Worm (Caenorhabditis elegans) whole organism, L1 larva: Measurements from ENCODE around the gene C04C3.9.

Source experiments
- C16A3.4 ChIP-seq: fragments of 150-350 bp; optimal IDR thresholded peaks from 2 replicates; lab custom pipeline; 2014; ENCODE audit warnings: missing biosample characterization, missing genetic modification characterization
- C34B4.2 ChIP-seq: sonication (generic microtip); optimal IDR thresholded peaks from 2 replicates; lab custom pipeline; 2017; ENCODE audit warnings: mild to moderate bottlenecking, missing genetic modification characterization, missing compliant biosample characterization
- F16B12.6 ChIP-seq: fragments of 150-350 bp; optimal IDR thresholded peaks from 2 replicates; lab custom pipeline; 2014; ENCODE audit warnings: missing biosample characterization, missing genetic modification characterization
- Y116A8C.19 ChIP-seq: sonication (generic microtip); optimal IDR thresholded peaks from 2 replicates; lab custom pipeline; 2016; ENCODE audit warnings: missing compliant biosample characterization, missing genetic modification characterization, borderline replicate concordance
- ceh-63 ChIP-seq: fragments of 200-800 bp; sonication (Bioruptor generic); optimal IDR thresholded peaks from 2 replicates; lab custom pipeline; 2018; ENCODE audit warnings: mild to moderate bottlenecking, missing genetic modification characterization, missing compliant biosample characterization
- ceh-8 ChIP-seq: fragments of 200-800 bp; sonication (Bioruptor generic); optimal IDR thresholded peaks from 2 replicates; lab custom pipeline; 2018; ENCODE audit warnings: mild to moderate bottlenecking, missing genetic modification characterization, moderate library complexity, missing compliant biosample characterization
- ceh-88 ChIP-seq: fragments of 200-800 bp; sonication (Bioruptor generic); IDR thresholded peaks from 2 replicates; pipeline ENCODE4 v1.3.6; 2022; ENCODE audit warnings: missing genetic modification characterization, missing compliant biosample characterization
- ces-1 ChIP-seq: fragments of 150-350 bp; optimal IDR thresholded peaks from 2 replicates; lab custom pipeline; 2014; ENCODE audit warnings: missing biosample characterization, missing genetic modification reagents, missing genetic modification characterization
- dpl-1 ChIP-seq, 3 experiments: fragments of 150-350 bp in 2 of 3; sonication (generic microtip) in 1 of 3; optimal IDR thresholded peaks; 2 replicates each; lab custom pipeline; 2014 to 2017; ENCODE audit warnings: missing biosample characterization in 3 of 3, missing genetic modification characterization in 3 of 3, missing genetic modification reagents in 3 of 3
- dsc-1 ChIP-seq: sonication (generic microtip); optimal IDR thresholded peaks from 2 replicates; lab custom pipeline; 2016; ENCODE audit warnings: mild to moderate bottlenecking, missing genetic modification characterization, missing compliant biosample characterization
- efl-1 ChIP-seq, 4 experiments: fragments of 150-350 bp; optimal IDR thresholded peaks in 3 of 4; peaks in 1 of 4; 1 replicate in 1 of 4; 2 replicates in 3 of 4; lab custom pipeline; 2014; ENCODE audit warnings: missing biosample characterization in 2 of 4, missing genetic modification characterization in 2 of 4, missing genetic modification reagents in 2 of 4
- efl-3 ChIP-seq: fragments of 200-800 bp; sonication (Bioruptor generic); optimal IDR thresholded peaks from 2 replicates; lab custom pipeline; 2018; ENCODE audit warnings: mild to moderate bottlenecking, missing genetic modification characterization, missing compliant biosample characterization
- egl-13 ChIP-seq: sonication (generic microtip); optimal IDR thresholded peaks from 2 replicates; lab custom pipeline; 2016; ENCODE audit warnings: missing genotype, missing genetic modification reagents, missing genetic modification characterization, missing compliant biosample characterization
- elt-2 ChIP-seq: sonication (generic microtip); optimal IDR thresholded peaks from 2 replicates; lab custom pipeline; 2016; ENCODE audit warnings: missing genetic modification characterization, mild to moderate bottlenecking, inconsistent platforms, missing compliant biosample characterization, missing genetic modification reagents
- fkh-10 ChIP-seq: sonication (generic microtip); optimal IDR thresholded peaks from 2 replicates; lab custom pipeline; 2017; ENCODE audit warnings: missing biosample characterization, missing genetic modification reagents, missing genetic modification characterization
- fkh-4 ChIP-seq: sonication (generic microtip); optimal IDR thresholded peaks from 2 replicates; lab custom pipeline; 2016; ENCODE audit warnings: missing compliant biosample characterization, missing genetic modification characterization, borderline replicate concordance
- fos-1 ChIP-seq: fragments of 150-350 bp; optimal IDR thresholded peaks from 2 replicates; lab custom pipeline; 2014; ENCODE audit warnings: missing biosample characterization, missing genetic modification characterization
- hlh-17 ChIP-seq: fragments of 200-800 bp; sonication (Bioruptor generic); optimal IDR thresholded peaks from 2 replicates; lab custom pipeline; 2018; ENCODE audit warnings: missing genetic modification characterization, mild to moderate bottlenecking, missing compliant biosample characterization, moderate library complexity, borderline replicate concordance
- hlh-4 ChIP-seq: sonication (generic microtip); optimal IDR thresholded peaks from 2 replicates; lab custom pipeline; 2016; ENCODE audit warnings: mild to moderate bottlenecking, missing genetic modification characterization, missing compliant biosample characterization
- irx-1 ChIP-seq: sonication (generic microtip); optimal IDR thresholded peaks from 2 replicates; lab custom pipeline; 2016; ENCODE audit warnings: missing genetic modification characterization, missing compliant biosample characterization
- isw-1 ChIP-seq: fragments of 200-800 bp; sonication (Bioruptor generic); IDR thresholded peaks from 2 replicates; pipeline ENCODE4 v1.3.6; 2022; ENCODE audit warnings: missing genetic modification characterization, missing compliant biosample characterization
- lin-14 ChIP-seq: fragments of 200-800 bp; sonication (Bioruptor generic); optimal IDR thresholded peaks from 2 replicates; lab custom pipeline; 2018; ENCODE audit warnings: mild to moderate bottlenecking, missing genetic modification characterization, moderate library complexity, missing compliant biosample characterization
- lin-35 ChIP-seq, 2 experiments: fragments of 150-350 bp; optimal IDR thresholded peaks; 2 replicates each; lab custom pipeline; 2014; ENCODE audit warnings: missing biosample characterization in 2 of 2, missing genetic modification characterization in 2 of 2, missing genetic modification reagents in 2 of 2
- lin-39 ChIP-seq: fragments of 150-350 bp; optimal IDR thresholded peaks from 2 replicates; lab custom pipeline; 2014; ENCODE audit warnings: missing biosample characterization, missing genetic modification reagents, missing genetic modification characterization
- mab-9 ChIP-seq: fragments of 200-800 bp; sonication (Bioruptor generic); IDR thresholded peaks from 2 replicates; pipeline ENCODE4 v1.3.6; 2022; ENCODE audit warnings: missing genetic modification reagents, missing genetic modification characterization, missing compliant biosample characterization
- mdl-1 ChIP-seq, 2 experiments: fragments of 150-350 bp; optimal IDR thresholded peaks; 2 replicates each; lab custom pipeline; 2014 to 2017; ENCODE audit warnings: missing biosample characterization in 2 of 2, missing genetic modification characterization in 2 of 2, inconsistent platforms in 1 of 2
- nhr-12 ChIP-seq: sonication (generic microtip); optimal IDR thresholded peaks from 2 replicates; lab custom pipeline; 2017; ENCODE audit warnings: missing biosample characterization, missing genetic modification characterization
- nhr-20 ChIP-seq: sonication (generic microtip); optimal IDR thresholded peaks from 2 replicates; lab custom pipeline; 2016; ENCODE audit warnings: mild to moderate bottlenecking, missing genetic modification characterization, missing compliant biosample characterization
- nhr-237 ChIP-seq: fragments of 150-350 bp; optimal IDR thresholded peaks from 2 replicates; lab custom pipeline; 2014; ENCODE audit warnings: missing biosample characterization, missing genetic modification characterization
- skn-1 ChIP-seq: fragments of 150-350 bp; optimal IDR thresholded peaks from 2 replicates; lab custom pipeline; 2014; ENCODE audit warnings: missing biosample characterization, missing genetic modification characterization
- snu-23 ChIP-seq: sonication (generic microtip); optimal IDR thresholded peaks from 2 replicates; lab custom pipeline; 2016; ENCODE audit warnings: missing genetic modification characterization, missing compliant biosample characterization
- sox-4 ChIP-seq: sonication (generic microtip); optimal IDR thresholded peaks from 2 replicates; lab custom pipeline; 2016; ENCODE audit warnings: missing genetic modification characterization, missing compliant biosample characterization
- sptf-1 ChIP-seq: fragments of 150-350 bp; optimal IDR thresholded peaks from 2 replicates; lab custom pipeline; 2014; ENCODE audit warnings: missing biosample characterization, missing genetic modification characterization
- sup-37 ChIP-seq: fragments of 200-800 bp; sonication (Bioruptor generic); optimal IDR thresholded peaks from 2 replicates; lab custom pipeline; 2018; ENCODE audit warnings: mild to moderate bottlenecking, missing genetic modification characterization, missing compliant biosample characterization
- swsn-7 ChIP-seq: sonication (generic microtip); optimal IDR thresholded peaks from 2 replicates; lab custom pipeline; 2016; ENCODE audit warnings: missing genetic modification characterization, missing compliant biosample characterization
- tbx-2 ChIP-seq: sonication (generic microtip); optimal IDR thresholded peaks from 2 replicates; lab custom pipeline; 2016; ENCODE audit warnings: missing genetic modification characterization, missing compliant biosample characterization
- unc-130 ChIP-seq: fragments of 150-350 bp; optimal IDR thresholded peaks from 2 replicates; lab custom pipeline; 2017; ENCODE audit warnings: missing biosample characterization, missing genetic modification characterization, inconsistent platforms
- unc-98 ChIP-seq: fragments of 200-800 bp; sonication (Bioruptor generic); IDR thresholded peaks from 2 replicates; pipeline ENCODE4 v1.3.6; 2022; ENCODE audit warnings: missing genetic modification characterization, missing compliant biosample characterization
- xbp-1 ChIP-seq: sonication (generic microtip); optimal IDR thresholded peaks from 2 replicates; lab custom pipeline; 2016; ENCODE audit warnings: missing genetic modification characterization, missing compliant biosample characterization
- zag-1 ChIP-seq: fragments of 150-350 bp; optimal IDR thresholded peaks from 2 replicates; lab custom pipeline; 2014; ENCODE audit warnings: missing biosample characterization, missing genetic modification characterization
- zip-4 ChIP-seq: fragments of 200-800 bp; sonication (Bioruptor generic); optimal IDR thresholded peaks from 2 replicates; lab custom pipeline; 2018; ENCODE audit warnings: mild to moderate bottlenecking, missing genetic modification characterization, moderate library complexity, missing compliant biosample characterization

The C04C3.9 gene

ce11 chrIV:3399015-3399722 is 29.2 kb downstream of the C04C3.9 start, which contains the start of the genes dyf-3 and pdhb-1 (continued):
- TF ChIP-seq snu-23 (peak; percentile 38), lin-35 (GFP tag; optimal IDR thresholded peaks at IDR 0.05; lab: Kevin White, UChicago) (peak; percentile 26 to 59), unc-130 (tag; lab: Kevin White, UChicago) (peak; percentile 23), C16A3.4 (tag; lab: Kevin White, UChicago) (no peak), zip-4 (GFP tag; lab: Kevin White, UChicago) (no peak), mab-9 (GFP tag; lab: Robert Waterston, UW) (no peak), dsc-1 (tag; lab: Kevin White, UChicago) (peak; percentile 16), nhr-12 (no peak), dpl-1 (GFP tag; optimal IDR thresholded peaks at IDR 0.05; lab: Kevin White, UChicago) (peak; percentile 37 to 56 (median 48)), efl-3 (GFP tag; lab: Kevin White, UChicago) (no peak), ceh-88 (GFP tag; lab: Robert Waterston, UW) (no peak), elt-2 (tag; lab: Kevin White, UChicago) (no peak), zag-1 (tag; lab: Kevin White, UChicago) (no peak), fos-1 (tag; lab: Kevin White, UChicago) (no peak), lin-14 (no peak), ceh-63 (GFP tag; lab: Kevin White, UChicago) (no peak), F16B12.6 (tag; lab: Kevin White, UChicago) (peak; percentile 92), skn-1 (tag; lab: Kevin White, UChicago) (no peak), egl-13 (tag; lab: Kevin White, UChicago) (no peak), nhr-237 (tag; lab: Kevin White, UChicago) (no peak), efl-1 (optimal IDR thresholded peaks at IDR 0.05; lab: Kevin White, UChicago) (peak; percentile 46 to 61), efl-1 (GFP tag; optimal IDR thresholded peaks at IDR 0.05 in 1 of 2; lab: Kevin White, UChicago) (peak; percentile 56 to 94), C34B4.2 (tag; lab: Kevin White, UChicago) (no peak), swsn-7 (tag; lab: Kevin White, UChicago) (no peak), ces-1 (GFP tag; lab: Kevin White, UChicago) (no peak), ceh-8 (no peak), lin-39 (no peak), fkh-4 (tag; lab: Kevin White, UChicago) (no peak), isw-1 (GFP tag; lab: Robert Waterston, UW) (no peak), irx-1 (tag; lab: Kevin White, UChicago) (no peak)

- no peak for TF ChIP-seq sox-4 (tag; lab: Kevin White, UChicago)
- TF ChIP-seq sup-37 (GFP tag; lab: Kevin White, UChicago), result no peak
- no peak for TF ChIP-seq xbp-1
- TF ChIP-seq F16B12.6 (tag; lab: Kevin White, UChicago), result no peak
- TF ChIP-seq dsc-1 (tag; lab: Kevin White, UChicago), result no peak
- no peak for TF ChIP-seq lin-35 (GFP tag; optimal IDR thresholded peaks at IDR 0.05; lab: Kevin White, UChicago)
- TF ChIP-seq nhr-20 (tag; lab: Kevin White, UChicago), result no peak
- no peak for TF ChIP-seq Y116A8C.19 (tag; lab: Kevin White, UChicago)
- no peak for TF ChIP-seq tbx-2 (tag; lab: Kevin White, UChicago)
- no peak for TF ChIP-seq mdl-1 (tag; optimal IDR thresholded peaks at IDR 0.05; lab: Kevin White, UChicago)
- TF ChIP-seq C34B4.2 (tag; lab: Kevin White, UChicago), result no peak
- no peak for TF ChIP-seq fkh-10 (GFP tag; lab: Kevin White, UChicago)
- TF ChIP-seq ceh-8, result no peak
- TF ChIP-seq, all 84 proteins: peak for 0
Observed at ce11 chrIV:3398078-3398477, 30.3 kb downstream of the C04C3.9 start.

ce11 chrIV:3395581-3395980 is 32.8 kb downstream of the C04C3.9 start, which contains the start of gene C04C3.14:
TSS of gene C04C3.14 (plus strand) at chrIV:3395881.
- TF ChIP-seq mdl-1 (tag; optimal IDR thresholded peaks at IDR 0.05; lab: Kevin White, UChicago), result no peak
- no peak for TF ChIP-seq C16A3.4 (tag; lab: Kevin White, UChicago)
- TF ChIP-seq zip-4 (GFP tag; lab: Kevin White, UChicago), result no peak
- no peak for TF ChIP-seq isw-1 (GFP tag; lab: Robert Waterston, UW)
- TF ChIP-seq hlh-17, result no peak
- TF ChIP-seq swsn-7 (tag; lab: Kevin White, UChicago), result no peak
- no peak for TF ChIP-seq irx-1 (tag; lab: Kevin White, UChicago)
- no peak for TF ChIP-seq unc-130 (tag; lab: Kevin White, UChicago)
- TF ChIP-seq sptf-1 (tag; lab: Kevin White, UChicago), result no peak
- TF ChIP-seq fkh-4 (tag; lab: Kevin White, UChicago), result no peak
- no peak for TF ChIP-seq hlh-4 (tag; lab: Kevin White, UChicago)
- no peak for TF ChIP-seq egl-13 (tag; lab: Kevin White, UChicago)
- no peak for TF ChIP-seq lin-35 (GFP tag; optimal IDR thresholded peaks at IDR 0.05; lab: Kevin White, UChicago)
- TF ChIP-seq unc-98, result no peak
